Worm (Caenorhabditis elegans) whole organism, young adult: Measurements from ENCODE around the gene klp-7.

Source experiments
- B0035.1 ChIP-seq: sonication (generic microtip); optimal IDR thresholded peaks from 2 replicates; lab custom pipeline; 2016; ENCODE audit warnings: missing genetic modification characterization, mild to moderate bottlenecking, missing compliant biosample characterization, missing genotype, missing genetic modification reagents
- B0336.3 ChIP-seq: fragments of 200-800 bp; sonication (Bioruptor generic); IDR thresholded peaks from 2 replicates; pipeline ENCODE4 v1.3.6; 2022; ENCODE audit warnings: missing genetic modification characterization, missing compliant biosample characterization
- F37B4.10 ChIP-seq: fragments of 200-800 bp; sonication (Bioruptor generic); IDR thresholded peaks from 2 replicates; pipeline ENCODE4 v1.3.6; 2022; ENCODE audit warnings: missing genetic modification characterization, missing compliant biosample characterization
- T07F8.4 ChIP-seq: sonication (generic microtip); optimal IDR thresholded peaks from 2 replicates; lab custom pipeline; 2016; ENCODE audit warnings: mild to moderate bottlenecking, missing genetic modification characterization, moderate library complexity, missing compliant biosample characterization
- Y56A3A.18 ChIP-seq: fragments of 200-800 bp; sonication (Bioruptor generic); IDR thresholded peaks from 2 replicates; pipeline ENCODE4 v1.3.6; 2022; ENCODE audit warnings: missing genetic modification reagents, missing genetic modification characterization, missing compliant biosample characterization
- Y95B8A.8 ChIP-seq: fragments of 200-800 bp; sonication (Bioruptor generic); IDR thresholded peaks from 2 replicates; pipeline ENCODE4 v1.3.6; 2022; ENCODE audit warnings: missing genetic modification reagents, missing genetic modification characterization, missing compliant biosample characterization
- ZK185.1 ChIP-seq: sonication (generic microtip); optimal IDR thresholded peaks from 2 replicates; lab custom pipeline; 2016; ENCODE audit warnings: mild to moderate bottlenecking, missing genetic modification characterization, missing compliant biosample characterization; ENCODE audit not compliant: poor library complexity, severe bottlenecking
- attf-5 ChIP-seq: fragments of 200-800 bp; sonication (Bioruptor generic); optimal IDR thresholded peaks from 2 replicates; lab custom pipeline; 2018; ENCODE audit warnings: mild to moderate bottlenecking, missing genetic modification characterization, missing compliant biosample characterization
- attf-6 ChIP-seq: fragments of 200-800 bp; sonication (Bioruptor generic); IDR thresholded peaks from 2 replicates; pipeline ENCODE4 v1.3.6; 2022; ENCODE audit warnings: missing genetic modification reagents, missing genetic modification characterization, missing compliant biosample characterization
- ceh-100 ChIP-seq: fragments of 200-800 bp; sonication (Bioruptor generic); IDR thresholded peaks from 2 replicates; pipeline ENCODE4 v1.3.6; 2022; ENCODE audit warnings: missing genetic modification reagents, missing genetic modification characterization, missing compliant biosample characterization
- ceh-58 ChIP-seq: fragments of 200-800 bp; sonication (Bioruptor generic); IDR thresholded peaks from 2 replicates; pipeline ENCODE4 v1.3.6; 2022; ENCODE audit warnings: missing genetic modification characterization, missing compliant biosample characterization
- ceh-91 ChIP-seq: fragments of 200-800 bp; sonication (Bioruptor generic); IDR thresholded peaks from 2 replicates; pipeline ENCODE4 v1.3.6; 2022; ENCODE audit warnings: missing genetic modification reagents, missing genetic modification characterization, missing compliant biosample characterization
- chd-7 ChIP-seq: sonication (generic microtip); optimal IDR thresholded peaks from 2 replicates; lab custom pipeline; 2016; ENCODE audit warnings: mild to moderate bottlenecking, missing genetic modification characterization, moderate library complexity, missing compliant biosample characterization
- die-1 ChIP-seq: sonication (generic microtip); optimal IDR thresholded peaks from 2 replicates; lab custom pipeline; 2016; ENCODE audit warnings: missing genotype, mild to moderate bottlenecking, missing genetic modification characterization, missing compliant biosample characterization
- efl-1 ChIP-seq: fragments of 150-350 bp; optimal IDR thresholded peaks from 2 replicates; lab custom pipeline; 2014; ENCODE audit warnings: missing biosample characterization, missing genetic modification reagents, missing genetic modification characterization
- egrh-3 ChIP-seq: fragments of 200-800 bp; sonication (Bioruptor generic); IDR thresholded peaks from 2 replicates; pipeline ENCODE4 v1.3.6; 2022; ENCODE audit warnings: missing genetic modification reagents, missing genetic modification characterization, missing compliant biosample characterization
- fkh-3 ChIP-seq: sonication (generic microtip); optimal IDR thresholded peaks from 2 replicates; lab custom pipeline; 2016; ENCODE audit warnings: mild to moderate bottlenecking, missing genetic modification characterization, missing compliant biosample characterization
- hlh-26 ChIP-seq: fragments of 200-800 bp; sonication (Bioruptor generic); conservative IDR thresholded peaks from 2 replicates; pipeline ENCODE4 v1.3.6; 2022; ENCODE audit warnings: missing genetic modification reagents, missing genetic modification characterization, missing compliant biosample characterization
- hmg-1.2 ChIP-seq: fragments of 200-800 bp; sonication (Bioruptor generic); IDR thresholded peaks from 2 replicates; pipeline ENCODE4 v1.3.6; 2022; ENCODE audit warnings: missing genetic modification reagents, missing genetic modification characterization, missing compliant biosample characterization
- hmg-20 ChIP-seq: fragments of 200-800 bp; sonication (Bioruptor generic); IDR thresholded peaks from 2 replicates; pipeline ENCODE4 v1.3.6; 2022; ENCODE audit warnings: missing genetic modification reagents, missing genetic modification characterization, missing compliant biosample characterization
- hrde-1 ChIP-seq: sonication (generic microtip); optimal IDR thresholded peaks from 2 replicates; lab custom pipeline; 2016; ENCODE audit warnings: missing genetic modification characterization, mild to moderate bottlenecking, missing compliant biosample characterization, moderate library complexity, missing genotype, missing genetic modification reagents, borderline replicate concordance
- hsf-1 ChIP-seq: fragments of 200-800 bp; sonication (Bioruptor generic); IDR thresholded peaks from 2 replicates; pipeline ENCODE4 v1.3.6; 2022; ENCODE audit warnings: missing genetic modification reagents, missing genetic modification characterization, missing compliant biosample characterization
- lin-26 ChIP-seq: fragments of 200-800 bp; sonication (Bioruptor generic); IDR thresholded peaks from 2 replicates; pipeline ENCODE4 v1.3.6; 2022; ENCODE audit warnings: missing genetic modification reagents, missing genetic modification characterization, missing compliant biosample characterization
- lir-1 ChIP-seq: fragments of 200-800 bp; sonication (Bioruptor generic); conservative IDR thresholded peaks from 2 replicates; pipeline ENCODE4 v1.3.6; 2022; ENCODE audit warnings: missing genetic modification reagents, missing genetic modification characterization, missing compliant biosample characterization
- madf-6 ChIP-seq: fragments of 200-800 bp; sonication (Bioruptor generic); IDR thresholded peaks from 2 replicates; pipeline ENCODE4 v1.3.6; 2022; ENCODE audit warnings: missing genetic modification reagents, missing genetic modification characterization, missing compliant biosample characterization
- mcd-1 ChIP-seq: fragments of 200-800 bp; sonication (Bioruptor generic); IDR thresholded peaks from 2 replicates; pipeline ENCODE4 v1.3.6; 2022; ENCODE audit warnings: missing genetic modification reagents, missing genetic modification characterization, missing compliant biosample characterization
- mes-4 ChIP-seq: sonication (generic microtip); optimal IDR thresholded peaks from 2 replicates; lab custom pipeline; 2016; ENCODE audit warnings: missing genotype, missing genetic modification characterization, missing compliant biosample characterization
- nfyb-1 ChIP-seq: fragments of 200-800 bp; sonication (Bioruptor generic); IDR thresholded peaks from 2 replicates; pipeline ENCODE4 v1.3.6; 2022; ENCODE audit warnings: missing genetic modification reagents, missing genetic modification characterization, missing compliant biosample characterization
- nhr-179 ChIP-seq: sonication (generic microtip); optimal IDR thresholded peaks from 2 replicates; lab custom pipeline; 2016; ENCODE audit warnings: mild to moderate bottlenecking, missing genetic modification characterization, missing compliant biosample characterization
- nhr-80 ChIP-seq: sonication (generic microtip); optimal IDR thresholded peaks from 2 replicates; lab custom pipeline; 2016; ENCODE audit warnings: missing genetic modification characterization, missing compliant biosample characterization
- rpc-1 ChIP-seq, 2 experiments: fragments of 150-350 bp in 1 of 2; sonication (generic microtip) in 1 of 2; optimal IDR thresholded peaks; 2 replicates each; lab custom pipeline; 2014 to 2018; ENCODE audit warnings: missing biosample characterization in 1 of 2, missing genetic modification characterization in 1 of 2, missing genetic modification reagents in 1 of 2, missing genotype in 1 of 2
- sdz-38 ChIP-seq: sonication (generic microtip); optimal IDR thresholded peaks from 2 replicates; lab custom pipeline; 2016; ENCODE audit warnings: missing genotype, missing genetic modification characterization, missing compliant biosample characterization
- snpc-3.4 ChIP-seq: sonication (generic microtip); optimal IDR thresholded peaks from 2 replicates; lab custom pipeline; 2017; ENCODE audit warnings: missing genetic modification characterization, mild to moderate bottlenecking, missing compliant biosample characterization, antibody characterized with exemption, moderate library complexity, missing genotype, missing genetic modification reagents
- unc-130 ChIP-seq: sonication (generic microtip); optimal IDR thresholded peaks from 2 replicates; lab custom pipeline; 2016; ENCODE audit warnings: missing genetic modification reagents, missing genetic modification characterization, missing compliant biosample characterization
- zfh-2 ChIP-seq: fragments of 200-800 bp; sonication (Bioruptor generic); conservative IDR thresholded peaks from 2 replicates; pipeline ENCODE4 v1.3.6; 2022; ENCODE audit warnings: missing genetic modification reagents, missing genetic modification characterization, missing compliant biosample characterization
- ztf-28 ChIP-seq: fragments of 200-800 bp; sonication (Bioruptor generic); IDR thresholded peaks from 2 replicates; pipeline ENCODE4 v1.3.6; 2022; ENCODE audit warnings: missing genetic modification reagents, missing genetic modification characterization, missing compliant biosample characterization
- ztf-3 ChIP-seq: fragments of 200-800 bp; sonication (Bioruptor generic); optimal IDR thresholded peaks from 2 replicates; lab custom pipeline; 2018; ENCODE audit warnings: mild to moderate bottlenecking, missing genetic modification characterization, missing compliant biosample characterization

klp-7 gene

ce11 chrIII:10807956-10808355 lies 2.2 kb downstream of the klp-7 start (continued):
- TF ChIP-seq mcd-1 (no peak), ztf-28 (GFP tag; lab: Robert Waterston, UW) (no peak), zfh-2 (peak; percentile 79), nhr-80 (tag; lab: Kevin White, UChicago) (peak; percentile 35), attf-6 (peak; percentile 48), hmg-1.2 (GFP tag; lab: Robert Waterston, UW) (peak; percentile 53; the same call in 1 of the 2 replicates), nfyb-1 (GFP tag; lab: Robert Waterston, UW) (peak; percentile 50; the same call in 1 of the 2 replicates), hrde-1 (no peak), B0035.1 (tag; lab: Kevin White, UChicago) (no peak), ceh-91 (GFP tag; lab: Robert Waterston, UW) (no peak)

ce11 chrIII:10808802-10809201 lies 3.1 kb downstream of the klp-7 start:
- TF ChIP-seq Y95B8A.8 (GFP tag; lab: Robert Waterston, UW) (0 out of 2 replicates have a peak, but pooled peaks have one; percentile 5), Y56A3A.18 (no peak), attf-5 (GFP tag; lab: Kevin White, UChicago) (peak; percentile 5), ztf-3 (GFP tag; lab: Kevin White, UChicago) (no peak), F37B4.10 (no peak), efl-1 (GFP tag; lab: Kevin White, UChicago) (no peak), hlh-26 (GFP tag; lab: Robert Waterston, UW) (no peak), nhr-80 (tag; lab: Kevin White, UChicago) (no peak), attf-6 (0 out of 2 replicates have a peak, but pooled peaks have one; percentile 26), hsf-1 (GFP tag; lab: Robert Waterston, UW) (peak; percentile 23), chd-7 (tag; lab: Kevin White, UChicago) (peak; percentile 8), fkh-3 (tag; lab: Kevin White, UChicago) (no peak), hmg-1.2 (GFP tag; lab: Robert Waterston, UW) (no peak), ceh-100 (GFP tag; lab: Robert Waterston, UW) (no peak), hmg-20 (GFP tag; lab: Robert Waterston, UW) (no peak), nhr-179 (tag; lab: Kevin White, UChicago) (no peak), B0336.3 (GFP tag; lab: Robert Waterston, UW) (0 out of 2 replicates have a peak, but pooled peaks have one; percentile 7), zfh-2 (peak; percentile 80), hrde-1 (no peak), lin-26 (no peak), egrh-3 (GFP tag; lab: Robert Waterston, UW) (peak; percentile 55; the same call in 1 of the 2 replicates), mes-4 (no peak), madf-6 (GFP tag; lab: Robert Waterston, UW) (peak; percentile 59), ceh-58 (GFP tag; lab: Robert Waterston, UW) (no peak)

DNA sequence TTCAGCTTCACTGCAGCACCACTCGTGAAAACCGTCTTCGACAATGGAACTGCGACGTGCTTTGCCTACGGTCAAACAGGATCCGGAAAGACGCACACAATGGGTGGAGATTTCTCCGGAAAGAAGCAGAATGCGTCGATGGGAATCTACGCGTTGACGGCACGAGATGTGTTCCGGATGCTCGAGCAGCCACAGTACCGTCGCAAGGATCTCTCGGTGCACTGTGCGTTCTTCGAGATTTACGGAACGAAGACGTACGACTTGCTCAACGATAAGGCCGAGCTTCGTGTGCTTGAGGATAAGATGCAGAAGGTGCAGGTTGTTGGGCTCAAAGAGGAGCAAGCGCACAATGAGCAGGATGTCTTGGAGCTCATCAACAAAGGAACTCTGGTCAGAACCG lies 3.8 kb downstream of the klp-7 start:
- no peak for TF ChIP-seq unc-130
- TF ChIP-seq ZK185.1 (tag; lab: Kevin White, UChicago), result no peak
- no peak for TF ChIP-seq rpc-1 (optimal IDR thresholded peaks at IDR 0.05; lab: Kevin White, UChicago)
- TF ChIP-seq rpc-1 (tag; optimal IDR thresholded peaks at IDR 0.05; lab: Kevin White, UChicago), result no peak
- TF ChIP-seq attf-6, result 0 out of 2 replicates have a peak, but pooled peaks have one; percentile 10
- no peak for TF ChIP-seq hsf-1 (GFP tag; lab: Robert Waterston, UW)
- TF ChIP-seq die-1 (tag; lab: Kevin White, UChicago), result no peak
- TF ChIP-seq T07F8.4 (tag; lab: Kevin White, UChicago), result no peak
- TF ChIP-seq Y56A3A.18, result no peak

ce11 chrIII:10810483-10810836 lies 4.7 kb downstream of the klp-7 start:
- no peak for TF ChIP-seq lir-1
- no peak for TF ChIP-seq snpc-3.4
- no peak for TF ChIP-seq sdz-38 (tag; lab: Kevin White, UChicago)
- peak; percentile 38 for TF ChIP-seq B0336.3 (GFP tag; lab: Robert Waterston, UW)
- TF ChIP-seq, all 124 proteins: peak for 1
